Fruit fly (Drosophila melanogaster) ovary, adult (tissue): ENCODE data around the gene Atac3.

ENCODE experiments used
- CG17801 ChIP-seq: fragments of 200-800 bp; optimal IDR thresholded peaks from 2 replicates; lab custom pipeline; 2019; ENCODE audit warnings: missing biosample characterization, mild to moderate bottlenecking, missing genetic modification characterization, moderate library complexity; ENCODE audit not compliant: partially characterized antibody

Atac3 gene

DNA sequence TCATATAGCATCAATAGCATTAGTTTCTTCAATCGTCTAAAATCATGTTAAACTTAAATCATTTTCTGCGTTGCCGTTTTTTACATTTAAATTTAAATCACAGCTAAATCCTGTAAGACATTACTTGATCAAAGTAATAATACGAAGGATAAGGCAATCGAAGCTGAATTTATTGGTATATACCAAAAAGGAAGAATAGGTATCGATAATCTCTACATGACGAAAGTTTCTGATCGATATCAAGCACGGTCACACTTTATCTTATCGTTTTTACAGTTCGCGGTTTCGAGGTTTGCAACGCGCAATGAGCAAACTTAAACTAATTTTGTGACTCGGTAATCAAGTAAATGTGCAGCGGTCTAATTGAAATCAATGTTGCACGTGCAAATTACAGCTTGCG is at the start of gene Atac3, which contains the start of gene Ptpmeg:
Atac3 (minus strand) TSS at position 160 of the 400 bp plus-strand sequence.
Ptpmeg (plus strand) TSS at position 265 of the 400 bp plus-strand sequence.
- TF ChIP-seq CG17801 (GFP tag; lab: Kevin White, UChicago): no peak

DNA sequence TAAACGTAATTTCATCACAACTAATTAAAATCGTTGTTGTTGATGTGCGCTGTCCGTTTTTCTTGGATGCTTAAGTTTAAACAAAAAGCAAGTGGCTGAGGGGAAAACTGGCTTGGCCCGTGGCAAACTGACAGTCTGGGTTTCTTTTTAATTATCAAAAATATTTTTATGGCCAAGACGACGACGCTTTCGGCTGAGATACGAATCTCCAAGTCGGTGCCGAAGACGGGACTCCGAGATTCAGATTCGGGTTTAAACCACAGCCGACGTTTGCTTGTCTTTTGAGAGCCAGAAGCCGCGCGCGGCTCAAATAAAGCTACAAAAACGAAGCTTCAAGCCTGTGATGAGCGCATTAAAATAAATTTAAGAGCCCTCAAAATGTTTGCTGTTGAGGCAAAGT is 47.9 kb upstream of the Atac3 start:
- TF ChIP-seq CG17801 (GFP tag; lab: Kevin White, UChicago): no peak

DNA sequence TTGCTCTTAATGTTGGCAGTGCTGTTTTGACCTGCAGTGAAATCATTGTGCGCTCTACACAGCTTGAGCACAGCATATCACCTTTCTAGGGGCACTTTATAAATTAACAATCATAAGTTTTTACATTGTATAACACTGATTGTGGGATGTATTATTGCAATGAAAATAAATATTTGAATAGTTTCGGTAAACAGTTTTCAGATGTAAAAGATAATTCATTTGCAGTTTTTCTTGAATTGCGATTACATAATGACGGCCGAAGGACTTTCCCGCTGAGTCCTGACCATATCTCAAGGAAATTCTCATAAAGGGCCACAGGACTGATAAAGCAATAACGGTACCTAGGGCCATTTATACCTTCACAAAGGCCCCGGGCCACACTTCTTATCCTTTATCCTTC is 46.8 kb upstream of the Atac3 start:
- no peak for TF ChIP-seq CG17801 (GFP tag; lab: Kevin White, UChicago)

DNA sequence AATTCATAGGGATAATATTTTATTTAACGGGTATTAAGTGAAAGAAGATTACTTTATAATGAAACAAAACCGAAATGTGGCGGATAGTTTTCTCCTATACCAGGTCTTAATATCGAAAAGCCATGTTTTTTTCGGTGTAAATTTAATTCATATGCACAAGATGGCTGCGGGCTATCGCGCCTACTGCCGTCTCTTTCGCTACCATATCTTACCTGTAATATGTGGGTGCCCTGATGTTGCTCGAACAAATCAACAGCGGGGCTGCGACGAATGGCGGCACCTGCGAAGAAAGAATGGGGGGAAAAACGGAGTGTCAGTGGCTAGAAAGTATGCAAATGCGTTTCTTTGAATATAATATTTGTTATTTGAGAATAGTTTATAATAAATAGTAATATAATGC is 43.4 kb upstream of the Atac3 start:
- TF ChIP-seq CG17801 (GFP tag; lab: Kevin White, UChicago): no peak

DNA sequence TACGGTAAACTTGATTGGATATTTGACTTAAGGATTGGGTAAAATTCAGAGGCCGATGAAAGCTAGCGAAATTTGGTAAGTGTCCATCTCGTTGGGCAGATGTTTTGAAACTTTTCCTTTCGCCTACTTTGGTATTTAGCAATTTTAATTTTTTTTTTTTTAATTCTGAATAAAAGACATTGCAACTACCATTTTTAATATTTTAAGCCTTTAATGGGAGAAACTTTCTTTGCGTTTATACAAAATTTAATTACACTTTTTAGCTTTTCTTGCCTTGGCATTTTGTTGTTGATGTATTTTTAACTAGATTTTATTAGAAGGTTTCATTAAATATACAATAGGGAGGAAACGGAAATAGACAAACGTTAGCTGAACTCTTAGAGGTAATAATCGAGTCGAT is 38.5 kb upstream of the Atac3 start, which contains the start of gene CG13884:
CG13884 (minus strand) TSS at position 101 of the 400 bp plus-strand sequence.
- no peak for TF ChIP-seq CG17801 (GFP tag; lab: Kevin White, UChicago)

DNA sequence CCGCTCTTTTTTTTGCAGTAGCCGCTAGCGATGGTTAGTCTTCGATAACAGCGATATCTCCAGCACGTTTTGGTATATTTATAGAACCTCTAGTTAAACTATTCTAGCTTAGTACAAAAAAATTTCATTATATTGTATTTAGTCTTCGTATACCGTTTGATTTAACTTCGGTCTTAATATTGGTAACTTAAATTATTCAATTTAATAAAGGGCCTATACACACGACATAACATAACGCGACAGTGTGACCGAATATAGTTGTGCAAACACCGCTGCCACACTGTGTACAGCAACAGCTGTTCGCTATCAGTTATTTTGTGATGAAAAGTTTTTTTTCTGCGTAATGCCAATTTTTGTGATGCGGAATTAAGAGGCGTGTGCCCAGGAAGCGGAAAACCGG is 33.4 kb upstream of the Atac3 start, which contains the start of the genes Cdc5 and CG1233:
Cdc5 (minus strand) TSS at position 183 of the 400 bp plus-strand sequence.
CG1233 (plus strand) TSS at position 272 of the 400 bp plus-strand sequence.
- TF ChIP-seq CG17801 (GFP tag; lab: Kevin White, UChicago): peak; percentile 76

DNA sequence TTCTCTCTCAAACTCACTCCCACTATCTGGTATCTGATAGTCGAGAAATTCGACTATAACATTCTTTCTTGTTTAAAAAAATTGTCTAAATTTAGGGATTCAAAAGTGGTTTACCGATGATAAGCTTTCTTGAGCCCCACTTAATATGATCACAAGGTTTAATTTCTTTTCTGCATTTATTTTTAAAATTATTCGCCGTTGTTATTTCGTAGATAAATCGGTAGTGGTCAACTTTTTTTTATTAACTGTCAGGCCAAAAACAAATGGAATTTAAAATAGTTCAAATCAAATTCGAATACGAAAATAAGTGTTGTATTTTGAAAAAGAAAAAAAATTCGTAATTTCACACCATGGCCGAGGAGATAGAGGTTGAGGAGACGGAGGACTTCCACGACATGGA is 29.9 kb upstream of the Atac3 start, which contains the start of gene Roc1b:
Roc1b (plus strand) TSS at position 301 of the 400 bp plus-strand sequence.
- TF ChIP-seq CG17801 (GFP tag; lab: Kevin White, UChicago): no peak

DNA sequence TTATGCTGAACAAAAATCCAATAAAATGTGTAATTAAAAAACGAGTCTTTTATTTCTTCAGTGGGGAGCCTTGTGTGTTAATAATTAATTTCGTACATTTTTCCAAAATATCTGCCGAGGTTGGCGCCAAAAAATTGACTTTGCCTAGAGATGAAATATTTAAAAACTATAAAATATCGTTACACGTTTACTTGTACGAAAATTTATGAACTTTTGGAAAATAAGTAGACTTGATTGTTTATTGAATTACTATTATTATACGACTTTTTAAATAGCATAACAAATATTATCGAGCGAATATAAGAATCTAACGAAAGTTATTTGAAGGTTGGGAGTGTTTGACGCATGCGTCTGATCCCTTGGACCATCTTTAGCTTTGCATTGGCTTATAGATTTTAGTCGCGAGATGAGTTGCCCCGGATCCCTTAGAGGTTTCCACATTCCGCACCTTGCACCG is 28.3 kb upstream of the Atac3 start, which contains the start of gene CG1231:
CG1231 (plus strand) TSS at position 407 of the 457 bp plus-strand sequence.
- no peak for TF ChIP-seq CG17801 (GFP tag; lab: Kevin White, UChicago)

DNA sequence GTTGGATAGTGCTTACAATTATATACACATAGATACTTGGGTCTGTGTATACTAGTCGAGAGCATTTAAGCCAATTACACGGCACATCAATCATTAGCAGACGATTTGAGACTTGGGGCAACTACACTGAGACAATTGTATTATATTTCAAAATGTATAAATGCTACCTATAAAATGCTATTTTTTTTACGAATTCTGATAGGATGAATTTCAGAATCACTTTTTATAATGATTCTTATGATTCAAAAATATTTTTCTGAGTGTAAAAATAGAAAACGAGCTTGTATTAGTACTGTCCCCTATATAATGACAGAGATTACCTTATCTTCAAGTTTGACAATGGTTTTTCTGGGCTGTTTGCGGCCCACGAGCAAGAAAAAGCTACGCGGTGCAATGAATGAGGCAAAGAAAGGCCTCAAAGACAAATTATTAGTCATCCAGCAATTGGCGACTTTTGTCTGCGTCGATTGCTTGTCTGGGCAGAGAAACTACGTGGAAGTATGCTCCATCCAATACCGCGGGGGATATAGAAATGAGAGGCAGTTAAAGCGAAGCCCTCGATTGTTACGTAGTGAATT is 22.9 kb upstream of the Atac3 start:
- TF ChIP-seq CG17801 (GFP tag; lab: Kevin White, UChicago): peak; percentile 82

DNA sequence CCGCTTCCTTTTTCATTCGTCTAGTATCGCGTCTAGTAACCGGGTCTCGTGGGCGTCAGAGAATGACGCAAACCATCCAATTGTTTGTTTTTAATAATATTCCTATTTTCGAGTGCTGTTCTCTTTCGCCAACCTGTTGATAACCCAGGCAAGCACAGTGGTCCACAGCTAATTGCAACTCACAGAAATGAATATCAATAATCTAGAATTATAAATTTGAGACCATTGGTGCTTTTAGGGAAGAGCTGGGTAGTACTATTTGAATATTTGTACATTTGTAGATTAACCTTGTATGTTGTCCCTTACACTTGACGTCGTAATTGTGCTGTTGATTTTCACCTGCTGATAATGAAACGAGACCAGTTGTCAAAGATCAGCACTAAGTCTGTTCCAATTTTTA is 22.0 kb upstream of the Atac3 start:
- no peak for TF ChIP-seq CG17801 (GFP tag; lab: Kevin White, UChicago)

DNA sequence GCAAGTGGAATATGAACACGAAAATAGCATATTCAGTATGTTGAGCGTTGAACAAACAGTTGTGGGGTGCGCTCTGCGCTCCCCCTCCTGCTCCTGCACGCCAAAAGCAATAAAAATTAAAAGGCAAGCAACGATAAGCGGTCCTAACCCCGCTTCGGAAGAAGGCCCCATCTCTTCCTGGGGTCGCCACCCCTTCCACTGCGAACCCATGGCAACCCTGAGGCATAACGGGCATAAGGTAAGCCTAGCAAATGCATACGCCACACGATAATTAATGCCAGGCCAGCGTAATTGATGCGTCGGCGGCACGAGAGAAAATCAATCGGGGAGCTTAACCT is 20.6 kb upstream of the Atac3 start:
- TF ChIP-seq CG17801 (GFP tag; lab: Kevin White, UChicago): no peak

DNA sequence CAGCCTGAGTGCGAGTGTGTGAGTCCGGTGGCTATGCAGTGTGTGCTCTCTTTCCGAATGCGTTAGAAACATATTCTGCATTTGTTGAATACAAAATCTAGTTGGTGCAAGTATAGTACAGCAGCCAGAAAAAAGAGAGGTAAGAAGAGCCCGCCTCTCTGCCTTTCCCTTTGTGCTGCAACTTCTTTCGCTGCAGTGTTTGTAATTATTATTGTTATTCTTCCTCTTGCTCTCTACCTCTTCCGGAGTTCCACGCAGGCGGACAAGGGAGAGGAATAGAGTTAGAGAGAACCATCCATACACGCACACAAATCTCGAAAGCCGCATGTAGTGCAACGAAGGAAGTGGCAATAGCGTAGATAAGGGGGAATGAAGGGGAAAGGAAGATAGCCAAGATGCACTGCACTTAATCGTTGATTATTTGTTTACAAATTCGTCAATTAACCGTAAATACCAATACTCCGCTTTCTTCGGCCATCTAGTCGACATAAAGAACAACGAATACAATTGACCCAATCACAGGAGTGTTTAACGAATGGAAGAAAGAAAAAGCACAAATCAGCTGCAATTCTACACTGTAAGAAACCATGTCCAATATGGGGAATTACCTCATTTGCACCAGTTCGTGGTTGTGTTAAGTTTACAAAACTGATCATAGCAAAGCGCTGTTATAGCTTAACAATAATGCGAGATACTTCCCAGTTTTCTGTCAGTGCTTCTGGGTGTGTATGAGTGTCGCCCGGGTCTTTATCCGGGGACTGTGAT is 20.0 kb upstream of the Atac3 start:
- peak; percentile 56 for TF ChIP-seq CG17801 (GFP tag; lab: Kevin White, UChicago)

DNA sequence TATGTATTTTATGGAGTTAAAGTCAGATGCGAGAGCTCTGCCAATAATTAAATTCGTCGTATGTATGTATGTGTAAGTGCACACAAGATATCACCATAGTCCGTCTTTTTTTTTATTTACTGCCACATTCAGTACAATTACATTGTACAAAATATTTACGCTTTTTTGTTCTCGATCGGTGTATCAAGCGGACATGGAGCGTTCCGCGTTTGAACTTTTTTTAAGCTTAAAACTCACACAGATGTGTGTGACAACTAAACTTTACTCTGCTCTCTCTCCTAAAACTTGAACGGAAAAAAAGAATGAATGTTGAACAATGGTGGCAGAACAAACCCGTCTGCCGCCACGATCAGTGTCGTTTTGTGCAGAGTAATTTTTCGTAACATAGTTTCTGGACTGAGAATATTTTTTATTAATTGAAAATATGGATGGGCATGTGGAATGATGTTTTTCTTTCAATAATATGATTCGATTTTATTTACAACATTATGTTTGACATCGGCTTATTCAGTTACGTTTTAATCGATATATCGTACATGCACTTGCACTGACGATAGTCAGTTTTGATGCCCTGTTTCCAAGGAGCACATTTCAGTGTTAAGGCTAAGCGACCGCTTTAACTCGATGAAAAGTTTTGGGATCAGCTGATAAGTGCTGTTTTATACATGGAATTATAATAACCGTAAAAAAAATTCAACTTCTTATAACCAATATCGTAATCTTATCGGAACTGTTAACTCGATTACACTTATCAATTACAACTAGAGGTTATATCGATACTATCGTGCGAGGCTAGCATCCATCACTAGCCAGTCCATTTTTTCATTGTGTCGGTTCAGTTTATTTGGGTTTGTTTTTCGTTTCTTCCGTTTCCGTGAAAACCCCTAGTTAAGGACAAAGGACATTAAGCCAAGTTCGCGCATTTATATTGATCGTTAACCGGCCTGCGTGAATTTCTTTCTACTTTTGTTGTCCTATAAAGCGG is 19.2 kb upstream of the Atac3 start, which contains the start of gene mth:
mth (minus strand) TSS at position 302 of the 985 bp plus-strand sequence.
- peak; percentile 55 for TF ChIP-seq CG17801 (GFP tag; lab: Kevin White, UChicago)

DNA sequence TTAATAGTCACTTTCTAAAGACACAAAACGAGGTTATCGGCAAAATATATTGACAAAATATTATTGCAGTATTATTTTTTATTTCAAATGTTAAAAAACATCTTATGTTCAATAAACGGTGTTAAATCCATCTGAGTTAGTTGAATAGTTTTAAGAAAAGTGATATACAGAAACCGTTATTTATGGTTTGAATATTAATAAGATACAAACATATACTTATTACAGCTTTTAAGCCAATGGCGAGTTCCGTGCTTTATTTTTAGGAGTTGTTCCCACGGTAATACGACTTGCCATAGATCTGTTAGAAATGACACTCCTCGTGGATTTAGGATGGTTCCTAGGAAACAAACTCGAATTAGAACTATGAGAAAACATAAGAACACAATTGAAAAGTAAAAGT is 15.5 kb upstream of the Atac3 start:
- TF ChIP-seq CG17801 (GFP tag; lab: Kevin White, UChicago): no peak
